Fruit fly (Drosophila melanogaster) S2 (cell line): ENCODE results near the gene dor.

Experiments
- CG8478 ChIP-seq: fragments of >200 bp; optimal IDR thresholded peaks from 2 replicates; lab custom pipeline; 2018
- CTCF ChIP-seq, 2 experiments: fragments of >200 bp; optimal IDR thresholded peaks; 2 replicates each; lab custom pipeline; 2018

dm6 chrX:1710082-1710481 lies 45.2 kb downstream of the dor start, which contains the start of gene CG3795:
- TF ChIP-seq CG8478 (lab: Kevin White, UChicago) (no peak), CTCF (optimal IDR thresholded peaks at IDR 0.05; lab: Kevin White, UChicago) (no peak)
